Worm (Caenorhabditis elegans): ENCODE data around the gene F54C4.4.

Gene F54C4.4

DNA sequence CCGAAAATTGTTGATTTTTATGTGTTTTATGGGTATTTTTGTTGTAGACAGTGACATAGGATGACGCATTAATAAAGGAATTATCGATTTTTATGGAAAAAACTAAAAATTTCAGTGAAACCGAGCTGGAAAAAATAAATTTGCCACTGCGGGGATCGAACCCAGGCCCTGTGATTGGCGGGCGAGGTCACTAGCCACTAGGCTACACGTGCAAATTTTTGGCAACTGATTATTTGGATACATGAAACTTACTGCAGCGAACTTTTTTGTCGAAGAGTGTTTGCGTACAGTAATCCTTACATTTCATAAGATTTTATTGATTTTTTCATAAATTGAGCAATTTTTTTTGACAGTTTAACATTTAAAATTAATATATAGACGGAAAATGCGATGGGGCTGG lies 2.0 kb upstream of the F54C4.4 start (continued):
- TF ChIP-seq pag-3 (tag; optimal IDR thresholded peaks at IDR 0.05; ENCODE audit: borderline replicate concordance, insufficient read depth) (no peak), lir-3 (tag; optimal IDR thresholded peaks at IDR 0.05; ENCODE audit: poor library complexity) (no peak), egl-13 (tag; optimal IDR thresholded peaks at IDR 0.05) (no peak), mef-2 (tag; optimal IDR thresholded peaks at IDR 0.05) (no peak), ceh-8 (GFP tag; optimal IDR thresholded peaks at IDR 0.05) (no peak), nhr-12 (tag; optimal IDR thresholded peaks at IDR 0.05) (no peak)

DNA sequence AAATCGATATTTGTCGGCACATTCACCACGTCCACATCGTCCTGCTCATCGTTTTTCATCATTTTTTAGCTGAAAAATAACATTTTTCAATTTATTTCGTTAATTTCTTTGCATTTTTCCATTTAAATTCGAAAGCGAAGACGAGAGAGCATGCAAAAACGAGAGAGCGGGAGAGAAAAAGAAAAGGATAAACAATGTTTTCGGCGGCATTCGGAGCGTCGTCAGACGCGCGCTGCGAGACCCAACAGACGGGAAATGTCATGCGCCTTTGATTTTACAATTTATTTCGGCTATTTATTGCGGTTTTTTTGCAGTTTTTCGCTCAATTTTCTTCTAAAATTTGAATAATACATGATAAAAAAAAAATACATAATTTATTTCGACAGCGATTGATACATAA lies 865 bp downstream of the F54C4.4 start, which contains the start of gene attf-3:
TSS of gene attf-3 (minus strand) at position 69 of the 400 bp plus-strand sequence.
- no peak for TF ChIP-seq hlh-17 (GFP tag; optimal IDR thresholded peaks at IDR 0.05; ENCODE audit: borderline replicate concordance)
- peak; percentile 55 for TF ChIP-seq lin-15B (tag; optimal IDR thresholded peaks at IDR 0.05)
- no peak for TF ChIP-seq nhr-84 (tag; optimal IDR thresholded peaks at IDR 0.05)
- TF ChIP-seq unc-130 (tag; optimal IDR thresholded peaks at IDR 0.05): peak; percentile 52
- no peak for TF ChIP-seq nhr-28 (tag; optimal IDR thresholded peaks at IDR 0.05)
- TF ChIP-seq nhr-71 (tag; optimal IDR thresholded peaks at IDR 0.05): no peak
- no peak for TF ChIP-seq ces-1 (GFP tag; optimal IDR thresholded peaks at IDR 0.05)
- no peak for TF ChIP-seq ceh-8 (GFP tag; optimal IDR thresholded peaks at IDR 0.05)
- TF ChIP-seq fkh-4 (tag; optimal IDR thresholded peaks at IDR 0.05; ENCODE audit: borderline replicate concordance): no peak
- TF ChIP-seq C04F5.9 (tag; optimal IDR thresholded peaks at IDR 0.05): no peak
- peak; percentile 39 for TF ChIP-seq lin-13 (GFP tag; optimal IDR thresholded peaks at IDR 0.05)
- TF ChIP-seq nhr-47 (tag; optimal IDR thresholded peaks at IDR 0.05): no peak
- peak; percentile 75 to 81 for TF ChIP-seq efl-1 (optimal IDR thresholded peaks at IDR 0.05)
- TF ChIP-seq efl-1 (GFP tag; optimal IDR thresholded peaks at IDR 0.05 in 1 of 2): peak; percentile 64 to 95
- no peak for TF ChIP-seq unc-62 (GFP tag; optimal IDR thresholded peaks at IDR 0.05)
- TF ChIP-seq skn-1 (tag; optimal IDR thresholded peaks at IDR 0.05): peak; percentile 63
- peak; percentile 75 for TF ChIP-seq mep-1 (tag; optimal IDR thresholded peaks at IDR 0.05)
- TF ChIP-seq nhr-237 (tag; optimal IDR thresholded peaks at IDR 0.05): no peak
- no peak for TF ChIP-seq nhr-20 (tag; optimal IDR thresholded peaks at IDR 0.05)
- no peak for TF ChIP-seq tlp-1 (tag; optimal IDR thresholded peaks at IDR 0.05)
- TF ChIP-seq hlh-4 (tag; optimal IDR thresholded peaks at IDR 0.05): no peak
- no peak for TF ChIP-seq nhr-11 (tag; optimal IDR thresholded peaks at IDR 0.05)
- peak; percentile 73 to 91 for TF ChIP-seq lsy-2 (tag; optimal IDR thresholded peaks at IDR 0.05)
- TF ChIP-seq mef-2 (tag; optimal IDR thresholded peaks at IDR 0.05): peak; percentile 53
- no peak for TF ChIP-seq irx-1 (tag; optimal IDR thresholded peaks at IDR 0.05)
- no peak for TF ChIP-seq swsn-7 (tag; optimal IDR thresholded peaks at IDR 0.05)
- peak; percentile 79 to 86 for TF ChIP-seq lin-35 (GFP tag; optimal IDR thresholded peaks at IDR 0.05)
- TF ChIP-seq rnt-1 (tag; optimal IDR thresholded peaks at IDR 0.05): peak; percentile 49
- no peak for TF ChIP-seq sptf-1 (tag; optimal IDR thresholded peaks at IDR 0.05)
- TF ChIP-seq sox-4 (tag; optimal IDR thresholded peaks at IDR 0.05): no peak
- peak; percentile 47 for TF ChIP-seq dsc-1 (tag; optimal IDR thresholded peaks at IDR 0.05)
- no peak for TF ChIP-seq pax-3 (tag; optimal IDR thresholded peaks at IDR 0.05)
- TF ChIP-seq egl-13 (tag; optimal IDR thresholded peaks at IDR 0.05): peak; percentile 49
- peak in 1 of 2 experiments; percentile 57 for TF ChIP-seq mdl-1 (tag; optimal IDR thresholded peaks at IDR 0.05)
- no peak for TF ChIP-seq alr-1 (tag; optimal IDR thresholded peaks at IDR 0.05; ENCODE audit: borderline replicate concordance)
- TF ChIP-seq lin-14 (GFP tag; optimal IDR thresholded peaks at IDR 0.05): peak; percentile 69
- peak; percentile 58 for TF ChIP-seq isw-1 (GFP tag; IDR thresholded peaks at IDR 0.05)
- peak; percentile 70 for TF ChIP-seq snu-23 (GFP tag; optimal IDR thresholded peaks at IDR 0.05)
- TF ChIP-seq nhr-77 (tag; optimal IDR thresholded peaks at IDR 0.05): peak; percentile 60
- no peak for TF ChIP-seq vab-15 (tag; optimal IDR thresholded peaks at IDR 0.05)
- TF ChIP-seq ceh-82 (tag; optimal IDR thresholded peaks at IDR 0.05): peak; percentile 43 to 81 (median 60)
- no peak for TF ChIP-seq egl-27 (tag; optimal IDR thresholded peaks at IDR 0.05)
- TF ChIP-seq Y116A8C.19 (tag; optimal IDR thresholded peaks at IDR 0.05; ENCODE audit: borderline replicate concordance): no peak
- TF ChIP-seq elt-3 (tag; optimal IDR thresholded peaks at IDR 0.05): peak in 1 of 6 experiments; percentile 50
- TF ChIP-seq tbx-2 (tag; optimal IDR thresholded peaks at IDR 0.05): peak; percentile 50
- peak; percentile 61 for TF ChIP-seq C16A3.4 (tag; optimal IDR thresholded peaks at IDR 0.05)
- no peak for TF ChIP-seq C34B4.2 (tag; optimal IDR thresholded peaks at IDR 0.05)
- TF ChIP-seq nhr-90 (tag; optimal IDR thresholded peaks at IDR 0.05; ENCODE audit: poor library complexity): no peak
